Fruit fly (Drosophila melanogaster) whole organism, embryonic: ENCODE measurements around the gene Lsp2.

Experiments used
- Abd-B ChIP-seq: fragments of 200-800 bp; sonication (Bioruptor generic); optimal IDR thresholded peaks from 2 replicates; lab custom pipeline; 2018; ENCODE audit warnings: missing biosample characterization, mild to moderate bottlenecking, missing genetic modification characterization, moderate library complexity
- C15 ChIP-seq: fragments of 200-800 bp; sonication (Bioruptor generic); IDR thresholded peaks from 3 replicates; pipeline ENCODE4 v1.3.6; 2022; ENCODE audit warnings: missing biosample characterization, missing genetic modification characterization
- CG10147 ChIP-seq: fragments of 200-800 bp; sonication (Bioruptor generic); optimal IDR thresholded peaks from 2 replicates; lab custom pipeline; 2019; ENCODE audit warnings: missing biosample characterization, mild to moderate bottlenecking, missing genetic modification characterization, moderate library complexity
- CG10543 ChIP-seq: fragments of 200-800 bp; sonication (Bioruptor generic); optimal IDR thresholded peaks from 3 replicates; lab custom pipeline; 2017; ENCODE audit warnings: missing biosample characterization, mild to moderate bottlenecking, missing genetic modification characterization, moderate library complexity
- CG13424 ChIP-seq: fragments of 200-800 bp; sonication (Bioruptor generic); optimal IDR thresholded peaks from 2 replicates; lab custom pipeline; 2019; ENCODE audit warnings: missing biosample characterization, mild to moderate bottlenecking, missing genetic modification characterization, moderate library complexity
- CG15479 ChIP-seq: fragments of 200-800 bp; sonication (Bioruptor generic); optimal IDR thresholded peaks from 3 replicates; lab custom pipeline; 2019; ENCODE audit warnings: missing biosample characterization, mild to moderate bottlenecking, missing genetic modification characterization, moderate library complexity
- CG1647 ChIP-seq: fragments of 200-800 bp; sonication (Bioruptor generic); optimal IDR thresholded peaks from 3 replicates; lab custom pipeline; 2016; ENCODE audit warnings: missing biosample characterization, missing genetic modification characterization
- CG16815 ChIP-seq: fragments of 200-800 bp; sonication (Bioruptor generic); optimal IDR thresholded peaks from 3 replicates; lab custom pipeline; 2017; ENCODE audit warnings: missing biosample characterization, mild to moderate bottlenecking, missing genetic modification characterization
- CG18011 ChIP-seq: fragments of 200-800 bp; sonication (Bioruptor generic); optimal IDR thresholded peaks from 2 replicates; lab custom pipeline; 2017; ENCODE audit warnings: missing biosample characterization, missing genetic modification characterization, mild to moderate bottlenecking, moderate library complexity, missing genotype
- CG2199 ChIP-seq: fragments of 200-800 bp; sonication (Bioruptor generic); IDR thresholded peaks from 3 replicates; pipeline ENCODE4 v1.3.6; 2022; ENCODE audit warnings: missing biosample characterization, missing genetic modification characterization
- CG32532 ChIP-seq: fragments of 200-800 bp; sonication (Bioruptor generic); IDR thresholded peaks from 2 replicates; pipeline ENCODE4 v1.3.6; 2022; ENCODE audit warnings: missing biosample characterization, missing genetic modification characterization
- CG34422 ChIP-seq: fragments of 200-800 bp; sonication (Bioruptor generic); IDR thresholded peaks from 3 replicates; pipeline ENCODE4 v1.3.6; 2022; ENCODE audit warnings: missing biosample characterization, missing genetic modification characterization
- CG4360 ChIP-seq: fragments of 200-800 bp; sonication (Bioruptor generic); IDR thresholded peaks from 2 replicates; pipeline ENCODE4 v1.3.6; 2022; ENCODE audit warnings: missing biosample characterization, missing genetic modification characterization
- CG4404 ChIP-seq: fragments of 200-800 bp; sonication (Bioruptor generic); IDR thresholded peaks from 2 replicates; pipeline ENCODE4 v1.3.6; 2022; ENCODE audit warnings: missing biosample characterization, missing genetic modification characterization
- CG5180 ChIP-seq: fragments of 200-800 bp; sonication (Bioruptor generic); optimal IDR thresholded peaks from 3 replicates; lab custom pipeline; 2017; ENCODE audit warnings: missing biosample characterization, missing genetic modification characterization, mild to moderate bottlenecking, moderate library complexity, missing genetic modification reagents
- CG7556 ChIP-seq: fragments of 200-800 bp; sonication (Bioruptor generic); optimal IDR thresholded peaks from 2 replicates; lab custom pipeline; 2017; ENCODE audit warnings: missing biosample characterization, mild to moderate bottlenecking, missing genetic modification characterization
- CG9932 ChIP-seq: fragments of 200-800 bp; sonication (Bioruptor generic); IDR thresholded peaks from 2 replicates; pipeline ENCODE4 v1.3.6; 2022; ENCODE audit warnings: missing biosample characterization, missing genetic modification characterization
- Dp ChIP-seq: fragments of 200-800 bp; sonication (Bioruptor generic); optimal IDR thresholded peaks from 2 replicates; lab custom pipeline; 2018; ENCODE audit warnings: missing biosample characterization, mild to moderate bottlenecking, missing genetic modification characterization, moderate library complexity
- H2.0 ChIP-seq: fragments of 200-800 bp; sonication (Bioruptor generic); IDR thresholded peaks from 2 replicates; pipeline ENCODE4 v1.3.6; 2022; ENCODE audit warnings: missing biosample characterization, missing genetic modification characterization
- HLH4C ChIP-seq: fragments of 200-800 bp; sonication (Bioruptor generic); IDR thresholded peaks from 3 replicates; pipeline ENCODE4 v1.3.6; 2022; ENCODE audit warnings: missing biosample characterization, missing genetic modification characterization; ENCODE audit not compliant: partially characterized antibody
- Hmx ChIP-seq: fragments of 200-800 bp; sonication (Bioruptor generic); optimal IDR thresholded peaks from 2 replicates; lab custom pipeline; 2016; ENCODE audit warnings: missing biosample characterization, missing genetic modification characterization
- Lpt ChIP-seq: fragments of >200 bp; optimal IDR thresholded peaks from 2 replicates; lab custom pipeline; 2018; ENCODE audit warnings: missing biosample characterization, missing genetic modification characterization
- Med ChIP-seq: fragments of 200-800 bp; sonication (Bioruptor generic); peaks from one replicate; lab custom pipeline; 2016; ENCODE audit warnings: missing biosample characterization, missing genetic modification characterization, mild to moderate bottlenecking, inconsistent platforms, moderate library complexity
- NC2β ChIP-seq: fragments of 200-800 bp; sonication (Bioruptor generic); optimal IDR thresholded peaks from 2 replicates; lab custom pipeline; 2016; ENCODE audit warnings: missing biosample characterization, missing genetic modification characterization
- Opbp ChIP-seq: fragments of 200-800 bp; sonication (Bioruptor generic); IDR thresholded peaks from 3 replicates; pipeline ENCODE4 v1.3.6; 2022; ENCODE audit warnings: missing biosample characterization, missing genetic modification characterization; ENCODE audit not compliant: partially characterized antibody
- Optix ChIP-seq: fragments of 200-800 bp; sonication (Bioruptor generic); IDR thresholded peaks from 3 replicates; pipeline ENCODE4 v1.3.6; 2022; ENCODE audit warnings: missing biosample characterization, missing genetic modification characterization
- Side ChIP-seq: fragments of 200-800 bp; sonication (Bioruptor generic); optimal IDR thresholded peaks from 2 replicates; lab custom pipeline; 2016; ENCODE audit warnings: missing biosample characterization, missing genetic modification characterization
- Usf ChIP-seq: fragments of 200-800 bp; sonication (Bioruptor generic); optimal IDR thresholded peaks from 2 replicates; lab custom pipeline; 2017; ENCODE audit warnings: missing genotype, missing biosample characterization, missing genetic modification characterization
- bcd ChIP-seq: fragments of 200-800 bp; sonication (Bioruptor generic); optimal IDR thresholded peaks from 2 replicates; lab custom pipeline; 2017; ENCODE audit warnings: missing biosample characterization, mild to moderate bottlenecking, missing genetic modification characterization
- chn ChIP-seq: fragments of 200-800 bp; sonication (Bioruptor generic); optimal IDR thresholded peaks from 2 replicates; lab custom pipeline; 2016; ENCODE audit warnings: missing biosample characterization, missing genetic modification characterization
- danr ChIP-seq: fragments of 200-800 bp; sonication (Bioruptor generic); IDR thresholded peaks from 2 replicates; pipeline ENCODE4 v1.3.6; 2022; ENCODE audit warnings: missing biosample characterization, missing genetic modification characterization
- esg ChIP-seq: fragments of 200-800 bp; sonication (Bioruptor generic); conservative IDR thresholded peaks from 2 replicates; pipeline ENCODE4 v1.3.6; 2022; ENCODE audit warnings: missing biosample characterization, missing genetic modification characterization
- ewg ChIP-seq: fragments of 200-800 bp; sonication (Bioruptor generic); optimal IDR thresholded peaks from 3 replicates; lab custom pipeline; 2017; ENCODE audit warnings: mild to moderate bottlenecking, missing biosample characterization, missing genetic modification reagents, missing genetic modification characterization
- eyg ChIP-seq: fragments of 200-800 bp; sonication (Bioruptor generic); optimal IDR thresholded peaks from 3 replicates; lab custom pipeline; 2016; ENCODE audit warnings: missing biosample characterization, missing genetic modification characterization
- fd96Cb ChIP-seq: fragments of 200-800 bp; sonication (Bioruptor generic); optimal IDR thresholded peaks from 2 replicates; lab custom pipeline; 2018; ENCODE audit warnings: missing biosample characterization, mild to moderate bottlenecking, missing genetic modification characterization, moderate library complexity
- her ChIP-seq: fragments of 200-800 bp; sonication (Bioruptor generic); optimal IDR thresholded peaks from 2 replicates; lab custom pipeline; 2016; ENCODE audit warnings: missing biosample characterization, missing genetic modification characterization
- insv ChIP-seq, 2 experiments: fragments of 200-800 bp; sonication (Bioruptor generic); optimal IDR thresholded peaks; 3 replicates each; lab custom pipeline; 2016 to 2018; ENCODE audit warnings: missing biosample characterization in 2 of 2, missing genetic modification characterization in 2 of 2
- jigr1 ChIP-seq: fragments of 200-800 bp; sonication (Bioruptor generic); IDR thresholded peaks from 3 replicates; pipeline ENCODE4 v1.3.6; 2022; ENCODE audit warnings: missing biosample characterization, missing genetic modification characterization
- knrl ChIP-seq: fragments of 200-800 bp; sonication (Bioruptor generic); IDR thresholded peaks from 3 replicates; pipeline ENCODE4 v1.3.6; 2022; ENCODE audit warnings: missing biosample characterization, missing genetic modification characterization; ENCODE audit not compliant: partially characterized antibody
- lab ChIP-seq: fragments of 200-800 bp; sonication (Bioruptor generic); optimal IDR thresholded peaks from 3 replicates; lab custom pipeline; 2017; ENCODE audit warnings: missing biosample characterization, missing genetic modification characterization, mild to moderate bottlenecking, moderate library complexity, missing genetic modification reagents
- pho ChIP-seq: fragments of 200-800 bp; sonication (Bioruptor generic); optimal IDR thresholded peaks from 2 replicates; lab custom pipeline; 2016; ENCODE audit warnings: missing biosample characterization, missing genetic modification characterization
- ro ChIP-seq: fragments of 200-800 bp; sonication (Bioruptor generic); IDR thresholded peaks from 2 replicates; pipeline ENCODE4 v1.3.6; 2022; ENCODE audit warnings: missing biosample characterization, missing genetic modification characterization
- salm ChIP-seq: fragments of 200-800 bp; sonication (Bioruptor generic); optimal IDR thresholded peaks from 2 replicates; lab custom pipeline; 2018; ENCODE audit warnings: missing biosample characterization, mild to moderate bottlenecking, missing genetic modification characterization
- slbo ChIP-seq: fragments of 200-800 bp; sonication (Bioruptor generic); IDR thresholded peaks from 2 replicates; pipeline ENCODE4 v1.3.6; 2022; ENCODE audit warnings: missing biosample characterization, missing genetic modification characterization
- sqz ChIP-seq: fragments of 200-800 bp; sonication (Bioruptor generic); optimal IDR thresholded peaks from 3 replicates; lab custom pipeline; 2018; ENCODE audit warnings: missing biosample characterization, mild to moderate bottlenecking, missing genetic modification characterization
- tgo ChIP-seq: fragments of 200-800 bp; sonication (Bioruptor generic); IDR thresholded peaks from 3 replicates; pipeline ENCODE4 v1.3.6; 2022; ENCODE audit warnings: missing biosample characterization, missing genetic modification characterization
- wek ChIP-seq: fragments of 200-800 bp; sonication (Bioruptor generic); optimal IDR thresholded peaks from 3 replicates; lab custom pipeline; 2018; ENCODE audit warnings: missing biosample characterization, mild to moderate bottlenecking, missing genetic modification characterization, moderate library complexity

Lsp2 gene

dm6 chr3L:12129111-12129510 is at the start of gene Lsp2:
Gene Lsp2, plus strand, starts transcription at chr3L:12129393.
- TF ChIP-seq NC2β (GFP tag; lab: Kevin White, UChicago) (no peak), esg (GFP tag; lab: Robert Waterston, UW) (no peak), Usf (GFP tag; lab: Kevin White, UChicago) (no peak), CG18011 (GFP tag; lab: Kevin White, UChicago) (no peak), Lpt (GFP tag; lab: Kevin White, UChicago) (no peak), CG13424 (no peak), CG4404 (GFP tag; lab: Robert Waterston, UW) (no peak), her (GFP tag; lab: Kevin White, UChicago) (no peak), Opbp (GFP tag; lab: Robert Waterston, UW) (no peak), Optix (GFP tag; lab: Robert Waterston, UW) (no peak), CG7556 (GFP tag; lab: Kevin White, UChicago) (no peak), Side (no peak)

- TF ChIP-seq CG9932 (no peak), fd96Cb (tag; lab: Kevin White, UChicago) (no peak), CG1647 (GFP tag; lab: Kevin White, UChicago) (no peak), CG34422 (GFP tag; lab: Robert Waterston, UW) (no peak), bcd (GFP tag; lab: Kevin White, UChicago) (no peak), HLH4C (GFP tag; lab: Robert Waterston, UW) (no peak), Med (peak; percentile 68), H2.0 (GFP tag; lab: Robert Waterston, UW) (no peak), CG2199 (peak; percentile 52; the same call in 1 of the 3 replicates), sqz (GFP tag; lab: Kevin White, UChicago) (no peak), CG5180 (GFP tag; lab: Kevin White, UChicago) (peak; percentile 59), lab (GFP tag; lab: Kevin White, UChicago) (peak; percentile 24)
These were observed 48.8 kb upstream of the Lsp2 start for dm6 chr3L:12080423-12080822.

DNA sequence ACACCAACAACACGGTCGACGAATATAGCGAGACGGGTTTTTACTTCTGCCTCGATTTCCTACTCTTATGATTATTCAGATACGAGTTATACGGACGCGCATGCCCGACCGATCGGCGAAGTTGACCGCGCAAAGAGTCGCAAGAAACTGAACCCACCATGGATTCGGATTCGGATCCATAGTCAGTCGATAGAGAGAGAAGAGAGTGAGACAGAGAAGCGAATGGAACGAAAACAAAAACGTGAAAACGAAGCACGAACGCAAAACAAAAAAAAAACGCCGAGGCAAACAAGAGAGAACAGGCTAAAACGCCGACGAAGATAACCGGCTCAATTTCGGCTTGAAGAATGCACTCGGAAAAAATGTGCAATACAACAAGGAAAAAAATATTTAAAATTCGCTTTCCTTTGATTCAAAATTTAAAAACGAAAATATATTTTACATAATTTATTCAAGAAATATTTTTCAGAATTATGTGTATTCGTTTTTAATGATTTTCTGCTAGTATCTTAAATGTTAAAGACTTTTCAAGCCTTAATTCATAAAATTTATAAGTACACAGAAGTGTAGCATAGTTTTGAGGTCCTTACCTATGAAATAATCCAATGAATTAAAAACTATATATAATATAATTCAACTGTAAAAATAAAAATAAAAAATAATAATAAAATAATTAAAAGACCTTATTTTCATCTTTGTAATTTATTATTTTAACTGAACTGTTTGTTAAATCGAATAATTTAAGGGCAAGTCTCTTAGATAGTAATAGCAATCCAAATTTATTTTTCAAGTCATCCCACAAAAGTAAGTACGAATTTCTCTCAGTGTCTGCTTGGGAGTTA is 47.3 kb upstream of the Lsp2 start, which contains the start of gene Sema5c:
Gene Sema5c (minus strand): TSS at position 152 of the 842 bp plus-strand sequence.
- TF ChIP-seq CG15479 (GFP tag; lab: Kevin White, UChicago) (peak; percentile 83), Hmx (no peak), chn (GFP tag; lab: Kevin White, UChicago) (peak; percentile 16), jigr1 (GFP tag; lab: Robert Waterston, UW) (no peak), CG4360 (GFP tag; lab: Robert Waterston, UW) (peak; percentile 68; the same call in 1 of the 2 replicates), eyg (GFP tag; lab: Kevin White, UChicago) (no peak), ewg (GFP tag; lab: Kevin White, UChicago) (peak; percentile 25), C15 (GFP tag; lab: Robert Waterston, UW) (no peak), fd96Cb (tag; lab: Kevin White, UChicago) (peak; percentile 60), salm (tag; lab: Kevin White, UChicago) (no peak), ro (GFP tag; lab: Robert Waterston, UW) (no peak), danr (GFP tag; lab: Robert Waterston, UW) (no peak), pho (no peak), tgo (GFP tag; lab: Robert Waterston, UW) (peak; percentile 39), CG10147 (peak; percentile 72), wek (GFP tag; lab: Kevin White, UChicago) (no peak), Dp (no peak), H2.0 (GFP tag; lab: Robert Waterston, UW) (peak; percentile 44), knrl (GFP tag; lab: Robert Waterston, UW) (no peak), slbo (peak; percentile 73), CG10543 (GFP tag; lab: Kevin White, UChicago) (peak; percentile 25), CG16815 (GFP tag; lab: Kevin White, UChicago) (peak; percentile 71), insv (GFP tag; optimal IDR thresholded peaks at IDR 0.05; lab: Kevin White, UChicago) (no peak), CG32532 (GFP tag; lab: Robert Waterston, UW) (peak; percentile 64), Abd-B (GFP tag; lab: Kevin White, UChicago) (peak; percentile 57)
